Worm (Caenorhabditis elegans) whole organism, early embryonic: ENCODE results near the gene str-82.

Experiments
- F13C5.2 ChIP-seq: sonication (generic microtip); optimal IDR thresholded peaks from 2 replicates; lab custom pipeline; 2017; ENCODE audit warnings: mild to moderate bottlenecking, missing genetic modification characterization, inconsistent platforms, missing compliant biosample characterization
- flt-1 ChIP-seq: fragments of 200-800 bp; sonication (Bioruptor generic); IDR thresholded peaks from 2 replicates; pipeline ENCODE4 v1.3.6; 2022; ENCODE audit warnings: missing genetic modification characterization, missing compliant biosample characterization
- hmg-4 ChIP-seq: fragments of 200-800 bp; sonication (Bioruptor generic); optimal IDR thresholded peaks from 2 replicates; lab custom pipeline; 2018; ENCODE audit warnings: mild to moderate bottlenecking, missing genetic modification characterization, missing compliant biosample characterization

- no peak for TF ChIP-seq flt-1 (GFP tag; lab: Robert Waterston, UW)
- no peak for TF ChIP-seq hmg-4 (GFP tag; lab: Kevin White, UChicago)
- TF ChIP-seq F13C5.2 (tag; lab: Kevin White, UChicago) = no peak
Measured at ce11 chrV:3992334-3992733, 17.9 kb downstream of the str-82 start.
